Fruit fly (Drosophila melanogaster): ENCODE measurements around the gene CG14137.

dm6 chr3L:11634551-11634950 is 34.7 kb upstream of the CG14137 start:
- no peak for TF ChIP-seq CG8478 (optimal IDR thresholded peaks at IDR 0.05)
- no peak for TF ChIP-seq CTCF (optimal IDR thresholded peaks at IDR 0.05)

Data from S2 (cell line).